Worm (Caenorhabditis elegans) whole organism, late embryonic: ENCODE measurements around the gene saps-1.
A peak's percentile ranks its signal among the peaks of the same experiment; 100 is the strongest.

Source experiments
- C08G9.2 ChIP-seq: sonication (generic microtip); optimal IDR thresholded peaks from 2 replicates; lab custom pipeline; 2016; ENCODE audit warnings: mild to moderate bottlenecking, missing genetic modification characterization, moderate library complexity, missing compliant biosample characterization
- K02D7.2 ChIP-seq: sonication (generic microtip); optimal IDR thresholded peaks from 2 replicates; lab custom pipeline; 2017; ENCODE audit warnings: mild to moderate bottlenecking, missing genetic modification characterization, missing compliant biosample characterization
- T23F11.4 ChIP-seq: fragments of 200-800 bp; sonication (Bioruptor generic); optimal IDR thresholded peaks from 2 replicates; lab custom pipeline; 2018; ENCODE audit warnings: mild to moderate bottlenecking, missing genetic modification characterization, missing compliant biosample characterization
- Y22D7AL.16 ChIP-seq: sonication (generic microtip); optimal IDR thresholded peaks from 2 replicates; lab custom pipeline; 2016; ENCODE audit warnings: missing genetic modification characterization, missing compliant biosample characterization
- ama-1 ChIP-seq: fragments of 150-350 bp; optimal IDR thresholded peaks from 2 replicates; lab custom pipeline; 2014
- ceh-14 ChIP-seq: sonication (generic microtip); optimal IDR thresholded peaks from 2 replicates; lab custom pipeline; 2016; ENCODE audit warnings: missing genotype, missing genetic modification characterization, missing compliant biosample characterization
- ceh-18 ChIP-seq: sonication (generic microtip); optimal IDR thresholded peaks from 2 replicates; lab custom pipeline; 2016; ENCODE audit warnings: missing genetic modification characterization, missing compliant biosample characterization
- ceh-19 ChIP-seq: fragments of 200-800 bp; sonication (Bioruptor generic); optimal IDR thresholded peaks from 2 replicates; lab custom pipeline; 2018; ENCODE audit warnings: mild to moderate bottlenecking, missing genetic modification characterization, missing compliant biosample characterization
- ceh-22 ChIP-seq: sonication (generic microtip); optimal IDR thresholded peaks from 2 replicates; lab custom pipeline; 2017; ENCODE audit warnings: missing biosample characterization, missing genetic modification characterization
- ceh-24 ChIP-seq: sonication (generic microtip); optimal IDR thresholded peaks from 2 replicates; lab custom pipeline; 2016; ENCODE audit warnings: mild to moderate bottlenecking, missing genetic modification characterization, missing compliant biosample characterization
- ceh-30 ChIP-seq: fragments of 150-350 bp; optimal IDR thresholded peaks from 2 replicates; lab custom pipeline; 2014; ENCODE audit warnings: missing biosample characterization, missing genetic modification characterization
- ceh-31 ChIP-seq: sonication (generic microtip); optimal IDR thresholded peaks from 2 replicates; lab custom pipeline; 2016; ENCODE audit warnings: missing genetic modification characterization, missing compliant biosample characterization
- ceh-34 ChIP-seq: sonication (generic microtip); optimal IDR thresholded peaks from 2 replicates; lab custom pipeline; 2016; ENCODE audit warnings: mild to moderate bottlenecking, missing genetic modification characterization, missing compliant biosample characterization
- ceh-45 ChIP-seq: fragments of 200-800 bp; sonication (Bioruptor generic); IDR thresholded peaks from 2 replicates; pipeline ENCODE4 v1.3.6; 2022; ENCODE audit warnings: missing genetic modification reagents, missing genetic modification characterization, missing compliant biosample characterization
- ceh-48 ChIP-seq: sonication (generic microtip); optimal IDR thresholded peaks from 2 replicates; lab custom pipeline; 2016; ENCODE audit warnings: missing genetic modification characterization, inconsistent platforms, missing compliant biosample characterization
- dmd-4 ChIP-seq: sonication (generic microtip); optimal IDR thresholded peaks from 2 replicates; lab custom pipeline; 2016; ENCODE audit warnings: borderline replicate concordance, missing genetic modification characterization, missing compliant biosample characterization
- dve-1 ChIP-seq: sonication (generic microtip); optimal IDR thresholded peaks from 2 replicates; lab custom pipeline; 2017; ENCODE audit warnings: antibody characterized with exemption, mild to moderate bottlenecking, missing genetic modification characterization, missing compliant biosample characterization
- elt-2 ChIP-seq: sonication (generic microtip); optimal IDR thresholded peaks from 2 replicates; lab custom pipeline; 2016; ENCODE audit warnings: missing genetic modification reagents, missing genetic modification characterization, missing compliant biosample characterization
- elt-4 ChIP-seq: sonication (generic microtip); optimal IDR thresholded peaks from 2 replicates; lab custom pipeline; 2016; ENCODE audit warnings: missing genetic modification characterization, missing compliant biosample characterization
- ets-4 ChIP-seq: sonication (generic microtip); optimal IDR thresholded peaks from 2 replicates; lab custom pipeline; 2016; ENCODE audit warnings: missing genetic modification characterization, missing compliant biosample characterization
- fax-1 ChIP-seq: sonication (generic microtip); optimal IDR thresholded peaks from 2 replicates; lab custom pipeline; 2016; ENCODE audit warnings: missing genotype, missing genetic modification characterization, missing compliant biosample characterization
- hlh-15 ChIP-seq: sonication (generic microtip); optimal IDR thresholded peaks from 2 replicates; lab custom pipeline; 2016; ENCODE audit warnings: missing genetic modification characterization, missing compliant biosample characterization
- hlh-8 ChIP-seq: sonication (generic microtip); optimal IDR thresholded peaks from 2 replicates; lab custom pipeline; 2016; ENCODE audit warnings: missing genotype, missing genetic modification characterization, missing compliant biosample characterization
- lim-6 ChIP-seq: sonication (generic microtip); optimal IDR thresholded peaks from 2 replicates; lab custom pipeline; 2016; ENCODE audit warnings: missing genetic modification characterization, missing compliant biosample characterization
- mec-3 ChIP-seq: sonication (generic microtip); optimal IDR thresholded peaks from 2 replicates; lab custom pipeline; 2016; ENCODE audit warnings: borderline replicate concordance, missing genetic modification characterization, missing compliant biosample characterization
- nfya-1 ChIP-seq: sonication (generic microtip); optimal IDR thresholded peaks from 2 replicates; lab custom pipeline; 2017; ENCODE audit warnings: missing genetic modification characterization, mild to moderate bottlenecking, missing compliant biosample characterization, antibody characterized with exemption, moderate library complexity
- nhr-232 ChIP-seq: sonication (generic microtip); optimal IDR thresholded peaks from 2 replicates; lab custom pipeline; 2016; ENCODE audit warnings: missing genetic modification characterization, missing compliant biosample characterization
- pat-9 ChIP-seq: fragments of 200-800 bp; sonication (Bioruptor generic); optimal IDR thresholded peaks from 2 replicates; lab custom pipeline; 2018; ENCODE audit warnings: mild to moderate bottlenecking, missing genetic modification characterization, moderate library complexity, missing compliant biosample characterization
- pha-2 ChIP-seq: sonication (generic microtip); optimal IDR thresholded peaks from 2 replicates; lab custom pipeline; 2017; ENCODE audit warnings: mild to moderate bottlenecking, missing genetic modification characterization, missing compliant biosample characterization
- pha-4 ChIP-seq: fragments of 150-350 bp; optimal IDR thresholded peaks from 2 replicates; lab custom pipeline; 2018; ENCODE audit warnings: missing biosample characterization, missing genetic modification reagents, missing genetic modification characterization
- sdc-2 ChIP-seq: sonication (generic microtip); optimal IDR thresholded peaks from 2 replicates; lab custom pipeline; 2016; ENCODE audit warnings: missing genotype, missing genetic modification characterization, missing compliant biosample characterization
- sox-2 ChIP-seq: fragments of 200-800 bp; sonication (Bioruptor generic); IDR thresholded peaks from 2 replicates; pipeline ENCODE4 v1.3.6; 2022; ENCODE audit warnings: missing genetic modification reagents, missing genetic modification characterization, missing compliant biosample characterization
- sox-4 ChIP-seq: sonication (generic microtip); optimal IDR thresholded peaks from 2 replicates; lab custom pipeline; 2017; ENCODE audit warnings: mild to moderate bottlenecking, missing genetic modification characterization, inconsistent platforms, missing compliant biosample characterization
- syd-9 ChIP-seq: sonication (generic microtip); optimal IDR thresholded peaks from 2 replicates; lab custom pipeline; 2016; ENCODE audit warnings: mild to moderate bottlenecking, missing genetic modification characterization, moderate library complexity, missing compliant biosample characterization
- tbx-2 ChIP-seq: sonication (generic microtip); optimal IDR thresholded peaks from 2 replicates; lab custom pipeline; 2016; ENCODE audit warnings: missing genetic modification characterization, missing compliant biosample characterization
- tbx-7 ChIP-seq: sonication (generic microtip); optimal IDR thresholded peaks from 2 replicates; lab custom pipeline; 2016; ENCODE audit warnings: missing genotype, missing genetic modification characterization, missing compliant biosample characterization
- unc-3 ChIP-seq, 2 experiments: fragments of 200-800 bp in 1 of 2; sonication (Bioruptor generic) in 1 of 2; sonication (generic microtip) in 1 of 2; conservative IDR thresholded peaks in 1 of 2; optimal IDR thresholded peaks in 1 of 2; 2 replicates each; pipeline versions ENCODE4 v1.3.6 to Lab custom; 2016 to 2022; ENCODE audit warnings: missing compliant biosample characterization in 2 of 2, missing genetic modification characterization in 2 of 2, missing genetic modification reagents in 1 of 2
- unc-42 ChIP-seq: sonication (generic microtip); optimal IDR thresholded peaks from 2 replicates; lab custom pipeline; 2016; ENCODE audit warnings: missing genotype, missing genetic modification characterization, missing compliant biosample characterization
- ztf-16 ChIP-seq: sonication (generic microtip); optimal IDR thresholded peaks from 2 replicates; lab custom pipeline; 2017; ENCODE audit warnings: missing genetic modification characterization, missing compliant biosample characterization

Gene saps-1

DNA sequence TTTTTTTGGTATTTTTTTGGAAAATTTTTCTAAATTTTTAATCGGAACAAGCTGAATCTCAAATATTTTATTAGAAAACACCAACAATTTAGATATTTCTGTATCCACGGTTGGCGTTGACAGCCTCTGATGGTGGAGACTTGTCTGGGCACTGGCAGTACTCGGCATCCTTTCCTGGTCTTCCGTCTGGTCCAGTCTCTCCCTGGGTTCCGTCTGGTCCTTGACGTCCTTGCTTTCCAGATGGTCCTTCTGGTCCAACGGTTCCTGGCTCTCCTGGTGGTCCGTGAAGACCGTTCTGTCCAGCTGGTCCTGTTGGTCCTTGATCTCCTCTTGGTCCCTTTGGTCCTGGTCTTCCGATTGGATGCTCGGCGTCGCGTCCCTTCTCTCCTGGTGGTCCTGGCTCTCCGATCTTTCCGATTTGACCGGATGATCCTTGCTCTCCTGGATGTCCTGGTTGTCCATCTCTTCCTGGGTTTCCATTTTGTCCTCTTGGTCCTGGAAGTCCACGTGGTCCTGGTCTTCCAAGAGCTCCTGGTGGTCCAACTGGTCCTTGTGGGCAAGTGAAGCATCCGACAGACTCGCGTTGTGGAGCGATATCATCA is 39.3 kb downstream of the saps-1 start:
- no peak for TF ChIP-seq elt-4 (tag; lab: Kevin White, UChicago)
- no peak for TF ChIP-seq ceh-45 (GFP tag; lab: Robert Waterston, UW)
- TF ChIP-seq tbx-2 (tag; lab: Kevin White, UChicago): no peak
- no peak for TF ChIP-seq ceh-34 (tag; lab: Kevin White, UChicago)
- TF ChIP-seq Y22D7AL.16: no peak
- TF ChIP-seq pha-2: no peak

ce11 chrII:11337497-11338040 is 40.1 kb downstream of the saps-1 start, which contains the start of gene sqt-1:
TSS of gene sqt-1 (minus strand) at chrII:11337837.
- TF ChIP-seq ets-4 (no peak), dmd-4 (tag; lab: Kevin White, UChicago) (no peak), fax-1 (tag; lab: Kevin White, UChicago) (no peak), pha-4 (no peak), unc-42 (tag; lab: Kevin White, UChicago) (no peak), sox-4 (tag; lab: Kevin White, UChicago) (no peak), elt-2 (tag; lab: Kevin White, UChicago) (no peak)

ce11 chrII:11339507-11339906 is 42.0 kb downstream of the saps-1 start, which contains the start of gene rmd-3:
TSS of gene rmd-3 (minus strand) at chrII:11339607.
- TF ChIP-seq nfya-1 (tag; lab: Kevin White, UChicago): no peak
- no peak for TF ChIP-seq syd-9 (tag; lab: Kevin White, UChicago)
- TF ChIP-seq ceh-34 (tag; lab: Kevin White, UChicago): no peak
- TF ChIP-seq ama-1 (lab: Kevin White, UChicago): no peak
- TF ChIP-seq ceh-30: no peak
- TF ChIP-seq sdc-2 (tag; lab: Kevin White, UChicago): no peak
- TF ChIP-seq ceh-19 (GFP tag; lab: Kevin White, UChicago): no peak
- TF ChIP-seq pat-9: no peak
- TF ChIP-seq fax-1 (tag; lab: Kevin White, UChicago): no peak
- TF ChIP-seq hlh-15 (tag; lab: Kevin White, UChicago): no peak
- no peak for TF ChIP-seq ceh-48 (tag; lab: Kevin White, UChicago)
- TF ChIP-seq nhr-232 (tag; lab: Kevin White, UChicago): no peak
- TF ChIP-seq tbx-2 (tag; lab: Kevin White, UChicago): no peak
- no peak for TF ChIP-seq dmd-4 (tag; lab: Kevin White, UChicago)
- no peak for TF ChIP-seq tbx-7 (tag; lab: Kevin White, UChicago)
- no peak for TF ChIP-seq ets-4

DNA sequence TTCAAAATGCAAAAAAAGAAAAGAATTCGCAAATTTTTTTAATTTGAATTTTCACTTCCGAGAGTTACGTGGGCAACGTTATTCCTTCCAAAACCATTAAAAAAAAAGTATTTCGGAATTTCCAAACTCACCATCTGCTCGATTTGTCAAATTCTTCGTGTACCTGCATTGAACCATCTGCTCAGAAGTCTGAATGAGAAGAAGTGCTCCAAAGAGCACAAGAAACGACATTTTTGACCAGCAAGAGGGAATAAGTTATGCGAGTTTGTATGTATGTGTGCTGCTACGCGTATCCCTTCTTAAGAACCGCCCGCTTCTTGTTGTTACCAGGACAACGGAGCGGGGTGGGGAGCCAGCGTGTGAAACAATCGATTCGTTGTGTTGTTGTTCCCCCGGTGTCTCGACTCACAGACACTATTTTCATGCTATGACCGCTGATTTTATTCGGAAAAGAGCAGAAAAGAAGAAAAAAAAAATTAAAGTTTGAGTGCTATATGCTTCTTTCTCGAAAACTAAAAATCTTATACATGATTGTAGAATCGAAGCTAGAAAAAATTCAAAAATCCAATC is 45.9 kb downstream of the saps-1 start, which contains the start of gene lgc-20:
TSS of gene lgc-20 (minus strand) at position 311 of the 570 bp plus-strand sequence.
- TF ChIP-seq dve-1 (tag; lab: Kevin White, UChicago) (no peak), ceh-48 (tag; lab: Kevin White, UChicago) (peak; percentile 2)

ce11 chrII:11344554-11344953 is 47.1 kb downstream of the saps-1 start:
- TF ChIP-seq ceh-14 (tag; lab: Kevin White, UChicago) (no peak), dve-1 (tag; lab: Kevin White, UChicago) (no peak), nfya-1 (tag; lab: Kevin White, UChicago) (no peak), mec-3 (tag; lab: Kevin White, UChicago) (no peak)
- TF ChIP-seq, all 69 proteins: peak for 0

ce11 chrII:11345570-11346029 is 48.1 kb downstream of the saps-1 start, which contains the start of gene nduf-11:
TSS of gene nduf-11 (minus strand) at chrII:11345620.
- TF ChIP-seq lim-6 (tag; lab: Kevin White, UChicago) (no peak), ceh-22 (tag; lab: Kevin White, UChicago) (no peak), ceh-24 (tag; lab: Kevin White, UChicago) (no peak), ets-4 (no peak), C08G9.2 (tag; lab: Kevin White, UChicago) (no peak), ztf-16 (tag; lab: Kevin White, UChicago) (no peak), hlh-8 (tag; lab: Kevin White, UChicago) (no peak), ceh-18 (tag; lab: Kevin White, UChicago) (peak; percentile 31), elt-4 (tag; lab: Kevin White, UChicago) (no peak), mec-3 (tag; lab: Kevin White, UChicago) (no peak), unc-3 (GFP tag; conservative IDR thresholded peaks at IDR 0.05; lab: Robert Waterston, UW) (no peak), unc-3 (tag; optimal IDR thresholded peaks at IDR 0.05; lab: Kevin White, UChicago) (peak; percentile 48), sox-2 (GFP tag; lab: Robert Waterston, UW) (no peak), nfya-1 (tag; lab: Kevin White, UChicago) (peak; percentile 60), T23F11.4 (GFP tag; lab: Kevin White, UChicago) (no peak), K02D7.2 (tag; lab: Kevin White, UChicago) (no peak), tbx-7 (tag; lab: Kevin White, UChicago) (no peak), tbx-2 (tag; lab: Kevin White, UChicago) (peak; percentile 59), ceh-31 (tag; lab: Kevin White, UChicago) (peak; percentile 59)
